Fruit fly (Drosophila melanogaster) whole organism, prepupa: ENCODE data around the gene DPCoAC.

Experiments used
- CG31627 ChIP-seq: fragments of 200-800 bp; sonication (Bioruptor generic); optimal IDR thresholded peaks from 3 replicates; lab custom pipeline; 2016; ENCODE audit warnings: missing biosample characterization, missing genetic modification characterization
- CG32006 ChIP-seq: fragments of 200-800 bp; sonication (Bioruptor generic); optimal IDR thresholded peaks from 3 replicates; lab custom pipeline; 2017; ENCODE audit warnings: missing biosample characterization, mild to moderate bottlenecking, missing genetic modification characterization
- CG3919 ChIP-seq: fragments of 200-800 bp; sonication (Bioruptor generic); optimal IDR thresholded peaks from 3 replicates; lab custom pipeline; 2016; ENCODE audit warnings: missing biosample characterization, missing genetic modification characterization
- CG6854 ChIP-seq: fragments of 200-800 bp; sonication (Bioruptor generic); optimal IDR thresholded peaks from 2 replicates; lab custom pipeline; 2017; ENCODE audit warnings: missing biosample characterization, mild to moderate bottlenecking, missing genetic modification characterization
- Eip93F ChIP-seq: fragments of 200-800 bp; sonication (Bioruptor generic); optimal IDR thresholded peaks from 2 replicates; lab custom pipeline; 2016; ENCODE audit warnings: missing biosample characterization, mild to moderate bottlenecking, missing genetic modification characterization
- esn ChIP-seq: fragments of 200-800 bp; sonication (Bioruptor generic); optimal IDR thresholded peaks from 2 replicates; lab custom pipeline; 2016; ENCODE audit warnings: missing biosample characterization, mild to moderate bottlenecking, missing genetic modification characterization, moderate library complexity
- lz ChIP-seq: fragments of 200-800 bp; sonication (Bioruptor generic); optimal IDR thresholded peaks from 3 replicates; lab custom pipeline; 2016; ENCODE audit warnings: missing biosample characterization, missing genetic modification characterization
- spab ChIP-seq: fragments of 200-800 bp; sonication (Bioruptor generic); optimal IDR thresholded peaks from 2 replicates; lab custom pipeline; 2017; ENCODE audit warnings: missing biosample characterization, mild to moderate bottlenecking, missing genetic modification characterization, missing genetic modification reagents

- no peak for TF ChIP-seq CG31627 (GFP tag; lab: Kevin White, UChicago)
- TF ChIP-seq spab (GFP tag; lab: Kevin White, UChicago): no peak
- TF ChIP-seq CG3919 (GFP tag; lab: Kevin White, UChicago): no peak
- no peak for TF ChIP-seq CG6854
- no peak for TF ChIP-seq Eip93F (GFP tag; lab: Kevin White, UChicago)
- TF ChIP-seq esn (GFP tag; lab: Kevin White, UChicago): no peak
- TF ChIP-seq CG32006 (GFP tag; lab: Kevin White, UChicago): no peak
- no peak for TF ChIP-seq lz (GFP tag; lab: Kevin White, UChicago)
Observed at dm6 chr3R:20549017-20549854, 8.2 kb downstream of the DPCoAC start.
